Fruit fly (Drosophila melanogaster): ENCODE data around the gene CG18518.

CG18518 gene

dm6 chr2L:15835558-15835957, at the start of gene CG18518:
Gene CG18518, minus strand, starts transcription at chr2L:15835658.
- TF ChIP-seq CG5204 (GFP tag; optimal IDR thresholded peaks at IDR 0.05): no peak
- TF ChIP-seq Hr96 (GFP tag; optimal IDR thresholded peaks at IDR 0.05): no peak
- no peak for TF ChIP-seq bab1 (GFP tag; optimal IDR thresholded peaks at IDR 0.05)
- no peak for TF ChIP-seq cic (GFP tag; optimal IDR thresholded peaks at IDR 0.05)
- TF ChIP-seq Mnt (GFP tag; optimal IDR thresholded peaks at IDR 0.05): no peak
- TF ChIP-seq tj (GFP tag; optimal IDR thresholded peaks at IDR 0.05): no peak
- no peak for TF ChIP-seq CG7101 (tag; optimal IDR thresholded peaks at IDR 0.05)
- TF ChIP-seq Clk (GFP tag; optimal IDR thresholded peaks at IDR 0.05): no peak
- no peak for TF ChIP-seq CG1620 (GFP tag; optimal IDR thresholded peaks at IDR 0.05)
- no peak for TF ChIP-seq toe (GFP tag; optimal IDR thresholded peaks at IDR 0.05)
- no peak for TF ChIP-seq cnc (optimal IDR thresholded peaks at IDR 0.05)
- TF ChIP-seq pad (GFP tag; optimal IDR thresholded peaks at IDR 0.05): no peak
- TF ChIP-seq Crg-1 (GFP tag; optimal IDR thresholded peaks at IDR 0.05): no peak
- no peak for TF ChIP-seq CG12768 (GFP tag; optimal IDR thresholded peaks at IDR 0.05)

- TF ChIP-seq bab1 (GFP tag; optimal IDR thresholded peaks at IDR 0.05) (no peak), CG1620 (GFP tag; optimal IDR thresholded peaks at IDR 0.05) (no peak), Crg-1 (GFP tag; optimal IDR thresholded peaks at IDR 0.05) (no peak)
Observed at dm6 chr2L:15883090-15883489, 47.6 kb upstream of the CG18518 start, which contains the start of gene CG44475. Gene CG44475, minus strand, starts transcription at chr2L:15883190.

dm6 chr2L:15880056-15880455, 44.6 kb upstream of the CG18518 start, which contains the start of gene CG7653:
Gene CG7653, minus strand, starts transcription at chr2L:15880156.
- TF ChIP-seq CG7101 (tag; optimal IDR thresholded peaks at IDR 0.05) (no peak), CG33017 (tag; optimal IDR thresholded peaks at IDR 0.05) (no peak), CG14711 (tag; optimal IDR thresholded peaks at IDR 0.05) (no peak), pad (GFP tag; optimal IDR thresholded peaks at IDR 0.05) (no peak)

DNA sequence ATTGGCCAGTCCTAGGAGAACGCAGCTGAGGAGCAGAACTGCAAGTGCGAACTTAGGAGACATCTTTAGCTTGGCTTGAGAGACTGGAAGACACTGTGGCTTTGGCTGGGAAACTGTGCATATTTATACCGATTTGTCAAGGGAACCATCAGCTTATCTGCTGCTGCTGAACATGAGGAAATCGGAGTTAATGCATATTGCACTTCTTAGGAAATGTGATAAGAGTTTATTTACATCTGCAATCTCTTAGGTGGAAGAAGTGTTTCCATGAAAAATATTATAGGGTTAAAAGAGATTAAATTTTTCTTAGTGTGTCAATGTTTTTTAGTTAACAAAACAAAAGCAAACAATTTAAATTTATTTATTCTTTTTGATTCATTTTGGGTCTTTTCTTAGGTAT, 29.9 kb upstream of the CG18518 start, which contains the start of gene CG42792:
Gene CG42792 (minus strand): TSS at position 101 of the 400 bp plus-strand sequence.
- TF ChIP-seq tj (GFP tag; optimal IDR thresholded peaks at IDR 0.05): no peak

dm6 chr2L:15853826-15854225, 18.4 kb upstream of the CG18518 start, which contains the start of gene Tektin-A:
Gene Tektin-A, plus strand, starts transcription at chr2L:15854126.
- TF ChIP-seq CG1620 (GFP tag; optimal IDR thresholded peaks at IDR 0.05): no peak
- no peak for TF ChIP-seq bab1 (GFP tag; optimal IDR thresholded peaks at IDR 0.05)
- no peak for TF ChIP-seq kay (GFP tag; ENCODE audit: borderline replicate concordance)
- no peak for TF ChIP-seq ovo (GFP tag; optimal IDR thresholded peaks at IDR 0.05)
- TF ChIP-seq cnc (optimal IDR thresholded peaks at IDR 0.05): no peak
- TF ChIP-seq pad (GFP tag; optimal IDR thresholded peaks at IDR 0.05): no peak
- no peak for TF ChIP-seq Hr96 (GFP tag; optimal IDR thresholded peaks at IDR 0.05)
- TF ChIP-seq CG7045 (GFP tag; optimal IDR thresholded peaks at IDR 0.05): no peak
- TF ChIP-seq CG11617 (GFP tag; optimal IDR thresholded peaks at IDR 0.05): no peak
- TF ChIP-seq CG7101 (tag; optimal IDR thresholded peaks at IDR 0.05): no peak
- no peak for TF ChIP-seq CG14711 (tag; optimal IDR thresholded peaks at IDR 0.05)
- no peak for TF ChIP-seq CG5204 (GFP tag; optimal IDR thresholded peaks at IDR 0.05)
- no peak for TF ChIP-seq Clk (GFP tag; optimal IDR thresholded peaks at IDR 0.05)
- TF ChIP-seq Mnt (GFP tag; optimal IDR thresholded peaks at IDR 0.05): no peak
- TF ChIP-seq cic (GFP tag; optimal IDR thresholded peaks at IDR 0.05): no peak
- no peak for TF ChIP-seq tj (GFP tag; optimal IDR thresholded peaks at IDR 0.05)
- no peak for TF ChIP-seq CG33017 (tag; optimal IDR thresholded peaks at IDR 0.05)

- TF ChIP-seq CG5204 (GFP tag; optimal IDR thresholded peaks at IDR 0.05) (no peak), pad (GFP tag; optimal IDR thresholded peaks at IDR 0.05) (no peak), CG33017 (tag; optimal IDR thresholded peaks at IDR 0.05) (no peak), bab1 (GFP tag; optimal IDR thresholded peaks at IDR 0.05) (no peak), kay (GFP tag; ENCODE audit: borderline replicate concordance) (no peak), CG1620 (GFP tag; optimal IDR thresholded peaks at IDR 0.05) (no peak), Hr96 (GFP tag; optimal IDR thresholded peaks at IDR 0.05) (no peak), CG14711 (tag; optimal IDR thresholded peaks at IDR 0.05) (no peak), CG7101 (tag; optimal IDR thresholded peaks at IDR 0.05) (no peak), Clk (GFP tag; optimal IDR thresholded peaks at IDR 0.05) (no peak), toe (GFP tag; optimal IDR thresholded peaks at IDR 0.05) (no peak), Crg-1 (GFP tag; optimal IDR thresholded peaks at IDR 0.05) (no peak), cic (GFP tag; optimal IDR thresholded peaks at IDR 0.05) (no peak), tj (GFP tag; optimal IDR thresholded peaks at IDR 0.05) (no peak), CG12768 (GFP tag; optimal IDR thresholded peaks at IDR 0.05) (no peak), Mnt (GFP tag; optimal IDR thresholded peaks at IDR 0.05) (no peak), CG7045 (GFP tag; optimal IDR thresholded peaks at IDR 0.05) (no peak), cnc (optimal IDR thresholded peaks at IDR 0.05) (no peak)
Observed at dm6 chr2L:15852292-15852691, 16.8 kb upstream of the CG18518 start, which contains the start of gene CG13243. Gene CG13243, plus strand, starts transcription at chr2L:15852592.

dm6 chr2L:15846600-15846999, 11.1 kb upstream of the CG18518 start:
- TF ChIP-seq CG33017 (tag; optimal IDR thresholded peaks at IDR 0.05): no peak
- TF ChIP-seq CG5204 (GFP tag; optimal IDR thresholded peaks at IDR 0.05): no peak
- TF ChIP-seq cic (GFP tag; optimal IDR thresholded peaks at IDR 0.05): no peak
- TF ChIP-seq CG14711 (tag; optimal IDR thresholded peaks at IDR 0.05): no peak
- TF ChIP-seq kay (GFP tag; ENCODE audit: borderline replicate concordance): no peak

Data from whole organism, adult.